Worm (Caenorhabditis elegans): ENCODE data around the gene cdk-4.

DNA sequence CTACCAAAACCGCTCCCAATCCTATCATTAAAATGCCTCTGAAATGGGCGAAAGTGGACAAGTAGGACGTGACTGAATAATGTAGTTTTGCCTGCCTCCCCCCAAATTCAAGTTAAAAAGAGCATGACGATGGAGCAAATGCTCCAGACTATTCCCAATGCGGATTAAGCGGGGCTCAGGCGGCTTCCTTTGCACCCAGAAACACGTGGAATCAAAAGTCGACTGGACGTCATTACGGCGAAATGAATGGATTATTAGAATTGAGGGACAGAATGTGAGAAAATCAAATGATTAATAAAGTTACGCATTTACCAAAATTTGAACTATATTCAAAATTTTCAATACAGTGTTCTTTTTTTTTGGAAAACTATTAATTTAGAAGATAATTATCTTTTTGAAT, 18.8 kb downstream of the cdk-4 start:
- TF ChIP-seq unc-39 (tag; optimal IDR thresholded peaks at IDR 0.05) (no peak), ztf-1 (GFP tag; conservative IDR thresholded peaks at IDR 0.05) (no peak), skn-1 (tag; optimal IDR thresholded peaks at IDR 0.05) (no peak), blmp-1 (tag; optimal IDR thresholded peaks at IDR 0.05; ENCODE audit: insufficient read depth) (no peak), nhr-77 (tag; optimal IDR thresholded peaks at IDR 0.05) (no peak), nhr-237 (tag; optimal IDR thresholded peaks at IDR 0.05) (no peak), alr-1 (tag; optimal IDR thresholded peaks at IDR 0.05) (no peak), elt-1 (tag; optimal IDR thresholded peaks at IDR 0.05) (no peak), mbf-1 (tag; optimal IDR thresholded peaks at IDR 0.05) (no peak)

All from whole organism, L2 larva.